Fruit fly (Drosophila melanogaster): ENCODE results near the gene Plp.
A peak's percentile ranks its signal among the peaks of the same experiment; 100 is the strongest.

Gene Plp

dm6 chr3L:15093929-15094588 is 465 bp downstream of the Plp start (continued):
- TF ChIP-seq nerfin-1 (tag; optimal IDR thresholded peaks at IDR 0.05) (peak; percentile 18), CG11560 (tag; IDR thresholded peaks at IDR 0.05) (no peak), MESR4 (GFP tag; optimal IDR thresholded peaks at IDR 0.05) (no peak), CG3163 (GFP tag; optimal IDR thresholded peaks at IDR 0.05) (no peak), CG10267 (tag; optimal IDR thresholded peaks at IDR 0.05) (no peak), lab (GFP tag; optimal IDR thresholded peaks at IDR 0.05) (no peak), CG4360 (GFP tag; IDR thresholded peaks at IDR 0.05) (peak; percentile 80), NfI (GFP tag; optimal IDR thresholded peaks at IDR 0.05) (no peak), CG32767 (GFP tag; IDR thresholded peaks at IDR 0.05) (no peak), CG14710 (tag; optimal IDR thresholded peaks at IDR 0.05) (no peak), Taf1 (GFP tag; IDR thresholded peaks at IDR 0.05) (no peak), pan (optimal IDR thresholded peaks at IDR 0.05) (no peak), pan (GFP tag; optimal IDR thresholded peaks at IDR 0.05 in 1 of 2, IDR thresholded peaks at IDR 0.05 in 1 of 2) (peak in 1 of 2 experiments; percentile 16), mirr (GFP tag; optimal IDR thresholded peaks at IDR 0.05) (no peak), gsb-n (tag; optimal IDR thresholded peaks at IDR 0.05) (no peak), toy (GFP tag; IDR thresholded peaks at IDR 0.05) (no peak), z (GFP tag; IDR thresholded peaks at IDR 0.05) (no peak), NC2α (GFP tag; optimal IDR thresholded peaks at IDR 0.05) (no peak), aop (GFP tag; IDR thresholded peaks at IDR 0.05) (no peak), Mrtf (GFP tag; IDR thresholded peaks at IDR 0.05) (no peak), cg (GFP tag; optimal IDR thresholded peaks at IDR 0.05) (peak; percentile 68), B-H2 (GFP tag; optimal IDR thresholded peaks at IDR 0.05) (no peak), danr (GFP tag; IDR thresholded peaks at IDR 0.05) (no peak), TFAM (GFP tag; optimal IDR thresholded peaks at IDR 0.05) (no peak), ci (GFP tag; IDR thresholded peaks at IDR 0.05) (no peak), so (GFP tag; IDR thresholded peaks at IDR 0.05) (no peak), Adf1 (GFP tag; IDR thresholded peaks at IDR 0.05) (no peak), CG3281 (GFP tag; optimal IDR thresholded peaks at IDR 0.05) (peak; percentile 2), CG15073 (GFP tag; optimal IDR thresholded peaks at IDR 0.05) (no peak), dati (GFP tag; IDR thresholded peaks at IDR 0.05) (no peak), CG15269 (tag; optimal IDR thresholded peaks at IDR 0.05) (no peak), Sry-δ (GFP tag; optimal IDR thresholded peaks at IDR 0.05) (no peak), jing (GFP tag; optimal IDR thresholded peaks at IDR 0.05) (no peak), CG11456 (GFP tag; IDR thresholded peaks at IDR 0.05) (no peak), org-1 (GFP tag; optimal IDR thresholded peaks at IDR 0.05) (no peak), Antp (GFP tag; optimal IDR thresholded peaks at IDR 0.05) (no peak), Ssrp (tag; optimal IDR thresholded peaks at IDR 0.05) (peak; percentile 8), CG2202 (tag; optimal IDR thresholded peaks at IDR 0.05) (no peak), Dfd (GFP tag; optimal IDR thresholded peaks at IDR 0.05) (no peak), CG9609 (GFP tag; optimal IDR thresholded peaks at IDR 0.05) (no peak), nmo (GFP tag; optimal IDR thresholded peaks at IDR 0.05) (no peak), CG17568 (GFP tag; optimal IDR thresholded peaks at IDR 0.05) (no peak), ase (GFP tag; IDR thresholded peaks at IDR 0.05) (no peak), insv (GFP tag; optimal IDR thresholded peaks at IDR 0.05) (no peak), Ets65A (GFP tag) (no peak), amos (GFP tag; IDR thresholded peaks at IDR 0.05; ENCODE audit: partially characterized antibody) (peak; percentile 8; the same call in 1 of the 2 replicates), gfzf (GFP tag; optimal IDR thresholded peaks at IDR 0.05) (no peak), phol (tag; optimal IDR thresholded peaks at IDR 0.05) (peak; percentile 5), cwo (GFP tag; optimal IDR thresholded peaks at IDR 0.05) (peak; percentile 3), CG11504 (tag; optimal IDR thresholded peaks at IDR 0.05) (peak; percentile 23), cato (GFP tag; optimal IDR thresholded peaks at IDR 0.05; ENCODE audit: borderline replicate concordance) (no peak)

Data from whole organism, embryonic.